Worm (Caenorhabditis elegans) whole organism, mixed stage, embryonic: ENCODE measurements around the gene ZK930.7.

Experiments used
- cnd-1 ChIP-seq: fragments of 200-800 bp; sonication (Bioruptor generic); optimal IDR thresholded peaks from 2 replicates; lab custom pipeline; 2018; ENCODE audit warnings: mild to moderate bottlenecking, missing genetic modification characterization, missing compliant biosample characterization
- elt-3 ChIP-seq: fragments of 150-350 bp; optimal IDR thresholded peaks from 2 replicates; lab custom pipeline; 2014; ENCODE audit warnings: missing biosample characterization, missing genetic modification characterization
- ham-2 ChIP-seq: fragments of 200-800 bp; sonication (Bioruptor generic); optimal IDR thresholded peaks from 2 replicates; lab custom pipeline; 2018; ENCODE audit warnings: mild to moderate bottlenecking, missing genetic modification characterization, missing compliant biosample characterization
- hlh-1 ChIP-seq: fragments of 150-350 bp; optimal IDR thresholded peaks from 2 replicates; lab custom pipeline; 2014; ENCODE audit warnings: missing biosample characterization, missing genetic modification reagents, missing genetic modification characterization
- lin-13 ChIP-seq: fragments of 150-350 bp; optimal IDR thresholded peaks from 2 replicates; lab custom pipeline; 2014; ENCODE audit warnings: missing biosample characterization, missing genetic modification characterization
- lsy-2 ChIP-seq: fragments of 150-350 bp; optimal IDR thresholded peaks from 2 replicates; lab custom pipeline; 2014; ENCODE audit warnings: missing biosample characterization, missing genetic modification characterization
- mab-5 ChIP-seq: fragments of 150-350 bp; optimal IDR thresholded peaks from 2 replicates; lab custom pipeline; 2014; ENCODE audit warnings: missing biosample characterization, missing genetic modification characterization
- nhr-28 ChIP-seq: fragments of 150-350 bp; optimal IDR thresholded peaks from 2 replicates; lab custom pipeline; 2014; ENCODE audit warnings: missing biosample characterization, missing genetic modification characterization
- nhr-76 ChIP-seq: sonication (generic microtip); optimal IDR thresholded peaks from 2 replicates; lab custom pipeline; 2017; ENCODE audit warnings: missing biosample characterization, missing genetic modification characterization
- snpc-4 ChIP-seq: fragments of 150-350 bp; optimal IDR thresholded peaks from 2 replicates; lab custom pipeline; 2014; ENCODE audit warnings: missing biosample characterization, missing genetic modification characterization
- tbx-8 ChIP-seq: fragments of 200-800 bp; sonication (Bioruptor generic); optimal IDR thresholded peaks from 2 replicates; lab custom pipeline; 2018; ENCODE audit warnings: mild to moderate bottlenecking, missing genetic modification characterization, moderate library complexity, missing compliant biosample characterization
- unc-39 ChIP-seq: fragments of 150-350 bp; optimal IDR thresholded peaks from 2 replicates; lab custom pipeline; 2014; ENCODE audit warnings: missing biosample characterization, missing genetic modification characterization
- unc-62 ChIP-seq: fragments of 150-350 bp; optimal IDR thresholded peaks from 2 replicates; lab custom pipeline; 2014; ENCODE audit warnings: missing biosample characterization, missing genetic modification reagents, missing genetic modification characterization
- ztf-11 ChIP-seq: fragments of 150-350 bp; optimal IDR thresholded peaks from 2 replicates; lab custom pipeline; 2014; ENCODE audit warnings: missing biosample characterization, missing genetic modification characterization

ce11 chrII:11915770-11916554 is 1.6 kb downstream of the ZK930.7 start, which contains the start of the genes vps-15 and hmg-12:
- TF ChIP-seq ztf-11 (tag; lab: Kevin White, UChicago) (no peak), elt-3 (tag; lab: Kevin White, UChicago) (no peak), nhr-76 (no peak), lin-13 (tag; lab: Kevin White, UChicago) (no peak), lsy-2 (peak; percentile 87), tbx-8 (no peak), nhr-28 (no peak), unc-39 (tag; lab: Kevin White, UChicago) (no peak), ham-2 (no peak), cnd-1 (no peak), hlh-1 (tag; lab: Kevin White, UChicago) (no peak), unc-62 (no peak), mab-5 (tag; lab: Kevin White, UChicago) (no peak), snpc-4 (no peak)
